Worm (Caenorhabditis elegans) whole organism, midembryonic: ENCODE results near the gene unc-61.

ENCODE experiments used
- T22C8.4 ChIP-seq: fragments of 200-800 bp; sonication (Bioruptor generic); IDR thresholded peaks from 2 replicates; pipeline ENCODE4 v1.3.6; 2022; ENCODE audit warnings: missing genetic modification characterization, missing compliant biosample characterization
- cog-1 ChIP-seq: sonication (generic microtip); optimal IDR thresholded peaks from 2 replicates; lab custom pipeline; 2016; ENCODE audit warnings: missing genetic modification characterization, missing compliant biosample characterization
- flt-1 ChIP-seq: fragments of 200-800 bp; sonication (Bioruptor generic); IDR thresholded peaks from 2 replicates; pipeline ENCODE4 v1.3.6; 2022; ENCODE audit warnings: missing genetic modification characterization, missing compliant biosample characterization
- klf-2 ChIP-seq: fragments of 200-800 bp; sonication (Bioruptor generic); conservative IDR thresholded peaks from 2 replicates; pipeline ENCODE4 v1.3.6; 2022; ENCODE audit warnings: missing genetic modification reagents, missing genetic modification characterization, missing compliant biosample characterization
- med-1 ChIP-seq: sonication (generic microtip); optimal IDR thresholded peaks from 2 replicates; lab custom pipeline; 2017; ENCODE audit warnings: missing genetic modification characterization, mild to moderate bottlenecking, missing compliant biosample characterization, antibody characterized with exemption, missing genetic modification reagents; ENCODE audit not compliant: insufficient read depth
- ref-1 ChIP-seq: fragments of 200-800 bp; sonication (Bioruptor generic); conservative IDR thresholded peaks from 2 replicates; pipeline ENCODE4 v1.3.6; 2022; ENCODE audit warnings: missing genetic modification reagents, missing genetic modification characterization, missing compliant biosample characterization
- tab-1 ChIP-seq: fragments of 200-800 bp; sonication (Bioruptor generic); IDR thresholded peaks from 2 replicates; pipeline ENCODE4 v1.3.6; 2022; ENCODE audit warnings: missing genetic modification characterization, missing compliant biosample characterization
- ztf-23 ChIP-seq: fragments of 200-800 bp; sonication (Bioruptor generic); IDR thresholded peaks from 2 replicates; pipeline ENCODE4 v1.3.6; 2022; ENCODE audit warnings: missing genetic modification reagents, missing genetic modification characterization, missing compliant biosample characterization
- ztf-29 ChIP-seq: fragments of 200-800 bp; sonication (Bioruptor generic); IDR thresholded peaks from 2 replicates; pipeline ENCODE4 v1.3.6; 2022; ENCODE audit warnings: missing genetic modification reagents, missing genetic modification characterization, missing compliant biosample characterization

unc-61 gene

DNA sequence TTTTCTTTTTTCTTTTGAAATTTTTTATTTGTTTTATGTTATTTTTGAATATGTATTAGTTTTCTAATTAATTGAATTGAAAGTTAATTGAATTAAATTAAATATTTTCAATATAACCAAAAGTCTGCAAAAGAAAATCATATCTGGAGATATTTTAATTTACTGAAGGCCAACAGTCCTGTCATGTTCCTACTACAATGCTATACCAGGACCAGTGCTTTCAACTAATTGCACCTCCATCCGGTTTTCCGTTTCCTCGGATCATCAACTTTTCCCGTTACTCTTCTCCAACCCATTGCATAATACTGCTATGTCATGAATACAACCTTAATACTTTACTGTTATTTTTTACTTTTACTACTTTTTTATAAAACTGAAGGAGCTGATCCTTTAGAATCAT lies 21.7 kb downstream of the unc-61 start, which contains the start of gene R08A2.5:
R08A2.5 (plus strand) TSS at position 301 of the 400 bp plus-strand sequence.
- TF ChIP-seq ref-1: no peak
- TF ChIP-seq tab-1 (GFP tag; lab: Robert Waterston, UW): no peak
- TF ChIP-seq klf-2: no peak
- no peak for TF ChIP-seq ztf-23 (GFP tag; lab: Robert Waterston, UW)

DNA sequence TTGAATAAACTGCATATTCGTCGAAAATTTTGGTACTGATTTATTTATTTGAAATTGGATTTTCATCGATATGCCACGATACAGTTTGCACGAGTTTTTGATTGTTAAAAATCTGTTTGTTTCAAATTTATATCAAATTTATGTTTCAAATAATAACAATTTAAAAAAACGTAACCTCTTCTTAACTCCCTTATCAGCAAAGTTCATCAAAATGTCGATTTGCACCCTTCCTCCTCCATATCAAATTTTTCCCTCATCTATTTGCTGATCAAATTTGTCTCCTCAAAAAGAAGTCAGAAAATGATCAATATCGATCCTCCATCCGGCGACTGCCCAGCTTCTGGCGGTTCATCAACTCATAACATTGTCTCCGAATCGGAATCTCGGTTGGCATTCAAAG lies 23.0 kb downstream of the unc-61 start, which contains the start of gene ssp-33:
ssp-33 (plus strand) TSS at position 301 of the 400 bp plus-strand sequence.
- TF ChIP-seq cog-1: no peak
- no peak for TF ChIP-seq ref-1
- TF ChIP-seq ztf-29 (GFP tag; lab: Robert Waterston, UW): no peak
- TF ChIP-seq klf-2: no peak
- no peak for TF ChIP-seq flt-1 (GFP tag; lab: Robert Waterston, UW)
- no peak for TF ChIP-seq tab-1 (GFP tag; lab: Robert Waterston, UW)
- no peak for TF ChIP-seq ztf-23 (GFP tag; lab: Robert Waterston, UW)
- no peak for TF ChIP-seq med-1 (GFP tag; lab: Kevin White, UChicago)
- no peak for TF ChIP-seq T22C8.4 (GFP tag; lab: Robert Waterston, UW)

DNA sequence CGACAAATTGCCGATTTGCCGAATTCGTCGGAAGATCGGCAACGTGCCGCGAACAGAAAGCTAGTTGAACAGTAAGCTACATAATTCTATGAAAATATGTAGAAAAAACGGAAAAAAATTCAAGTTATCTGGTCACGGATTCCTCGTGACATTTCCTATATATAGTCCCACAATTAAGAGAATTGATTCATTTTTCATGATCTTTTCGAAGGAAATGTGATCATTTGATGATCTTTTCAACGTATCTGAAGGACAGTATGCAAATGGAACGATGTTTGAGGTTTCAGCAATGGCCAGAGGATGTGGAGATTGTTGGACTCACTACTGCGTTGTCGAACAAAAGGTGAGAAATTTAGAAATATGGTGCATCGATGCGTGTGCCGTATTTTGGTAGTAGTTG lies 26.1 kb downstream of the unc-61 start, which contains the start of gene R08A2.9:
R08A2.9 (plus strand) TSS at position 301 of the 400 bp plus-strand sequence.
- TF ChIP-seq klf-2: no peak
- no peak for TF ChIP-seq tab-1 (GFP tag; lab: Robert Waterston, UW)
- TF ChIP-seq med-1 (GFP tag; lab: Kevin White, UChicago): no peak
- TF ChIP-seq ztf-29 (GFP tag; lab: Robert Waterston, UW): no peak
- TF ChIP-seq cog-1: no peak
- TF ChIP-seq flt-1 (GFP tag; lab: Robert Waterston, UW): no peak
- no peak for TF ChIP-seq T22C8.4 (GFP tag; lab: Robert Waterston, UW)

DNA sequence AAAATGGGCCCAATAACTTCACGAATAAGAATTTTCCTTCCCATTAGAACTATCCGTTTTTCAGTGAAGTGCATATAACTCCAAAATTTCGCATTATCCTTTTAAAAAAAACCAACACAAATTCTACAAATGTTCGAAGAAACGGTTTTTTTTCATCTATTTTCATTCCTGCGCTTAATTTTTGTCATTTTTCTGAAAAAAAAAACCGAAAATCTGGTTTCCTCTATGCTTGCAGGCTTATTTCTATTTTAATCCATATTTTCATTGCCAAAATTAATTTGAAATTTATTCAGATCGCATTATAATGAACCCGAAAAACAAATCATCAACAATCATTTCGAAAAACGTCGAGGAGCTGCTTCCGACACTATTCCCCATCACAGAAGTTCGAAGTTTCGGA lies 35.4 kb downstream of the unc-61 start, which contains the start of gene set-5:
set-5 (plus strand) TSS at position 301 of the 400 bp plus-strand sequence.
- TF ChIP-seq ztf-23 (GFP tag; lab: Robert Waterston, UW) (no peak), tab-1 (GFP tag; lab: Robert Waterston, UW) (no peak), med-1 (GFP tag; lab: Kevin White, UChicago) (no peak), flt-1 (GFP tag; lab: Robert Waterston, UW) (no peak), ztf-29 (GFP tag; lab: Robert Waterston, UW) (no peak), ref-1 (no peak), klf-2 (no peak), cog-1 (no peak)

DNA sequence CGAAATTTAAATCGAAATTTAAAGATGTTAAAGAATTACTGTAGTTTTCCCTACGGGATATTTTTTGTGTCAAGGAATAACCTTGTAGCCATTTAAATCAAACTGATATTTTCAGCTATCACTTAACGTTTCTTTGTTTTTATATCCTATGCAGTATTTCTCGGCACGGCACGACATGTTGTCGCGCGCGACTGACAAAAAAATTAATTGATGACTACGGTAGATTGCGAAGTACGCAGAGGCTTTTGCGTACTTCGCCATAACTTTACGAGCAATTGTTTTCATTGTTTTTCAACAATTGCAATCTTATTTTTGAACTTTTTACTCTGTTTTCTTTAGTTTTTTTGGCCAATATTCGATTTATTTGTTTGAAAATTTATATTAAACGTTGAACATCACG lies 36.0 kb downstream of the unc-61 start:
- TF ChIP-seq T22C8.4 (GFP tag; lab: Robert Waterston, UW): no peak

DNA sequence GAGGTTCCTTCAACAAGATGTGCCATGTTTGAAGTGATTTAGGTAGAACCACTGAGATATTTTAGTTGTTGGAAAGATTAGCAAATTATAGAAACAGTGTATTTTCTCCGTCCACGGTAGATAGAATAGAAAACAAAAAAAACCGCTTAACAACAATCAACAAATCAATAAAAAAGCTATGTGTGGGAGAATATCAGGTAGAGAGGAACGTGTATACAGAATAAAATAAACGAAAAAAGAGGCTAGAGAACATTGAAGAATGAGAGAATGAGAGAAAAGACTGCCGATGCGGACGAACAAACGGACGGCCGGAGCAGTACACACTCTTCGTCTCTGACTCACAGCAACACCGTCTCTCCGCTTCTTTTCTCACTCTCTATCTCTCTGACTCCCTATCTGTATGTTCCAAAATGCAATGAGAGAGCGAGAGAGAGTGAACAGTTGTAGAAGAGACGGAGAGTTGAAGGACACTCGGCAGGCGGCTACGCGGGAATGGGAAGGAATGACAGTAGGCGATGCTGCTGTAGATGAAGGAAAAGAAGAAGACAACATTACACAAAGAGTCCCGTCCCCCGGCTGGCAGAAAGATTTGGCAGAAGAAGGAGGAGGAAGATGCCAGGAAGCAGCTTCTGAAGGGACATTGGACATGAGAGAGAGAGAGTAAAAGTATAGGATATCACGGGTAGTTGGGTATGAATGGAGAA lies 37.3 kb downstream of the unc-61 start, which contains the start of gene unc-112:
unc-112 (minus strand) TSS at position 51 of the 704 bp plus-strand sequence.
- TF ChIP-seq ztf-29 (GFP tag; lab: Robert Waterston, UW): 0 out of 2 replicates have a peak, but pooled peaks have one; percentile 31
- TF ChIP-seq tab-1 (GFP tag; lab: Robert Waterston, UW): no peak
- TF ChIP-seq med-1 (GFP tag; lab: Kevin White, UChicago): no peak
- TF ChIP-seq cog-1: peak; percentile 92
- no peak for TF ChIP-seq ref-1
- TF ChIP-seq ztf-23 (GFP tag; lab: Robert Waterston, UW): peak; percentile 66; the same call in 1 of the 2 replicates
- TF ChIP-seq klf-2: 0 out of 2 replicates have a peak, but pooled peaks have one; percentile 38
- no peak for TF ChIP-seq T22C8.4 (GFP tag; lab: Robert Waterston, UW)
- 0 out of 2 replicates have a peak, but pooled peaks have one; percentile 11 for TF ChIP-seq flt-1 (GFP tag; lab: Robert Waterston, UW)

ce11 chrV:14695713-14696112 lies 38.3 kb downstream of the unc-61 start:
- TF ChIP-seq ztf-23 (GFP tag; lab: Robert Waterston, UW) (no peak), flt-1 (GFP tag; lab: Robert Waterston, UW) (no peak), cog-1 (no peak), klf-2 (no peak), tab-1 (GFP tag; lab: Robert Waterston, UW) (no peak), med-1 (GFP tag; lab: Kevin White, UChicago) (no peak), T22C8.4 (GFP tag; lab: Robert Waterston, UW) (no peak), ref-1 (no peak), ztf-29 (GFP tag; lab: Robert Waterston, UW) (no peak)

ce11 chrV:14689060-14689750 lies 44.8 kb downstream of the unc-61 start, which contains the start of gene gasr-8:
Gene gasr-8 (plus strand): TSS chrV:14689110.
- peak; percentile 79 for TF ChIP-seq tab-1 (GFP tag; lab: Robert Waterston, UW)
- peak; percentile 88 for TF ChIP-seq flt-1 (GFP tag; lab: Robert Waterston, UW)
- TF ChIP-seq cog-1: no peak
- no peak for TF ChIP-seq ref-1
- TF ChIP-seq T22C8.4 (GFP tag; lab: Robert Waterston, UW): peak; percentile 34; the same call in 1 of the 2 replicates
- TF ChIP-seq klf-2: 0 out of 2 replicates have a peak, but pooled peaks have one; percentile 61
- no peak for TF ChIP-seq ztf-23 (GFP tag; lab: Robert Waterston, UW)
- peak; percentile 2 for TF ChIP-seq med-1 (GFP tag; lab: Kevin White, UChicago)
- TF ChIP-seq ztf-29 (GFP tag; lab: Robert Waterston, UW): no peak
